Worm (Caenorhabditis elegans): ENCODE data around the gene mct-5.
A peak's percentile ranks its signal among the peaks of the same experiment; 100 is the strongest.
"Not testable (repeated sequence)": the region's sequence is repeated elsewhere in the genome, so short reads cannot be mapped to it uniquely, and the experiment has no call there.

DNA sequence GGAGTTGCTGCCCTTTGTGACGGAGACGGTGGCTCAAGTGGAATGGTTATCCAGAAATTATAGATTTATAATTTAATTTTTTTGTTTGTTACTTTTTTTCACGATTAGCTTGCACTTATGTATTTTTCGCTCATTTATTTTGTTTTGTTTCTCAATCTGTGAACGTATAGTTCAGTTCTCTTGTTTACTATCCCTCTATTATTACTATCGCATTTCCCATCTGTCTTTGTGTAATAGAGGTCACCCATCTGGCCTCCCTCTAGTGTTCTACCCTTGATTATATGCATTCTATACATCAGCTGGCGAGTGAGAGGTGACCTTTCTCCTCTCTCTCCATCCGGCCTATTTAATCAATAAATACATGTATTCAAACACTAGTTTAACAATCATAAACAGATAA, 14.4 kb downstream of the mct-5 start, which contains the start of the genes T02G5.14 and T02G5.15:
- TF ChIP-seq T22C8.4 (GFP tag; IDR thresholded peaks at IDR 0.05) = peak; percentile 58
- TF ChIP-seq klf-2 (GFP tag; conservative IDR thresholded peaks at IDR 0.05); cog-1 (tag; optimal IDR thresholded peaks at IDR 0.05); tab-1 (GFP tag; IDR thresholded peaks at IDR 0.05): not testable (repeated sequence)

All from whole organism, midembryonic.